Fruit fly (Drosophila melanogaster) whole organism, prepupa: ENCODE results near the gene path.

ENCODE experiments used
- CG10669 ChIP-seq: fragments of 200-800 bp; sonication (Bioruptor generic); optimal IDR thresholded peaks from 3 replicates; lab custom pipeline; 2018; ENCODE audit warnings: missing biosample characterization, mild to moderate bottlenecking, missing genetic modification characterization, moderate library complexity
- CG11762 ChIP-seq: fragments of 200-800 bp; sonication (Bioruptor generic); optimal IDR thresholded peaks from 3 replicates; lab custom pipeline; 2016; ENCODE audit warnings: missing biosample characterization, missing genetic modification characterization; ENCODE audit not compliant: insufficient read depth
- CG16779 ChIP-seq: fragments of 200-800 bp; sonication (Bioruptor generic); optimal IDR thresholded peaks from 3 replicates; lab custom pipeline; 2017; ENCODE audit warnings: missing biosample characterization, mild to moderate bottlenecking, missing genetic modification characterization
- CG6276 ChIP-seq: fragments of 200-800 bp; sonication (Bioruptor generic); optimal IDR thresholded peaks from 2 replicates; lab custom pipeline; 2017; ENCODE audit warnings: missing biosample characterization, mild to moderate bottlenecking, missing genetic modification characterization
- Eip78C ChIP-seq: fragments of 200-800 bp; sonication (Bioruptor generic); peaks from one replicate; lab custom pipeline; 2016; ENCODE audit warnings: missing biosample characterization, missing genetic modification characterization
- Gug ChIP-seq: fragments of 200-800 bp; sonication (Bioruptor generic); IDR thresholded peaks from 2 replicates; pipeline ENCODE4 v1.3.6; 2022; ENCODE audit warnings: missing biosample characterization, missing genetic modification characterization
- Hr38 ChIP-seq: sonication (Bioruptor generic); optimal IDR thresholded peaks from 2 replicates; lab custom pipeline; 2016; ENCODE audit warnings: missing biosample characterization, missing genetic modification characterization
- Met ChIP-seq: fragments of 200-800 bp; sonication (Bioruptor generic); optimal IDR thresholded peaks from 3 replicates; lab custom pipeline; 2016; ENCODE audit warnings: missing biosample characterization, missing genetic modification characterization
- OdsH ChIP-seq: fragments of 200-800 bp; sonication (Bioruptor generic); optimal IDR thresholded peaks from 3 replicates; lab custom pipeline; 2016; ENCODE audit warnings: missing biosample characterization, missing genetic modification characterization
- Smox ChIP-seq: fragments of 200-800 bp; sonication (Bioruptor generic); optimal IDR thresholded peaks from 3 replicates; lab custom pipeline; 2016; ENCODE audit warnings: missing biosample characterization, missing genetic modification characterization
- Sox14 ChIP-seq: fragments of 200-800 bp; sonication (Bioruptor generic); optimal IDR thresholded peaks from 3 replicates; lab custom pipeline; 2016; ENCODE audit warnings: missing biosample characterization, missing genetic modification characterization
- pdm3 ChIP-seq: fragments of 200-800 bp; sonication (Bioruptor generic); optimal IDR thresholded peaks from 3 replicates; lab custom pipeline; 2016; ENCODE audit warnings: missing biosample characterization, missing genetic modification characterization
- salr ChIP-seq, 2 experiments: fragments of 200-800 bp; sonication (Bioruptor generic); optimal IDR thresholded peaks; 3 replicates each; lab custom pipeline; 2016 to 2018; ENCODE audit warnings: missing biosample characterization in 2 of 2, missing genetic modification characterization in 2 of 2, mild to moderate bottlenecking in 1 of 2
- vri ChIP-seq: fragments of 200-800 bp; sonication (Bioruptor generic); optimal IDR thresholded peaks from 3 replicates; lab custom pipeline; 2016; ENCODE audit warnings: missing biosample characterization, mild to moderate bottlenecking, missing genetic modification characterization

DNA sequence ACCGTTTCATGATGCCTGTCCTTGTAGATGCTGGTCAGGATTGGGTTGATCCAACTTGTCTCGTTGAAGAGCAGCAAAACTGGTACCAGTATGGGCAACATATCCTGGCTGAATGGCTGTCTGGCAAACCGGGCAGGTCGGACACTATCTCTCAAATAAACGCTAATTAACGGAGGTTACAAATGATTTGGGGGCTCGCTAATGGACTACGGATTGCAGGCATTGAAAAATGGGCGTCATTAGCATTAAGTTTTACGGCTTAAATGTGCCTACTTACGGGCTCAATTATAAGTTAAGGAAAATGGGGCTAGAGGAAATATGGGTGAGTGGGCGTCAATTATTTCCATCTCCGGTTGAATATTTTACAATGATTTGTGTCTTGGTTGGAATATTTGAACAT is 38.8 kb upstream of the path start, which contains the start of gene Ir67a:
- TF ChIP-seq OdsH (no peak), CG16779 (tag; lab: Kevin White, UChicago) (no peak), Gug (no peak), CG10669 (no peak), salr (GFP tag; optimal IDR thresholded peaks at IDR 0.05; lab: Kevin White, UChicago) (no peak), Met (no peak), Sox14 (GFP tag; lab: Kevin White, UChicago) (no peak), CG11762 (GFP tag; lab: Kevin White, UChicago) (no peak), Smox (GFP tag; lab: Kevin White, UChicago) (no peak), CG6276 (GFP tag; lab: Kevin White, UChicago) (no peak), Eip78C (GFP tag; lab: Kevin White, UChicago) (no peak), vri (GFP tag; lab: Kevin White, UChicago) (no peak), pdm3 (GFP tag; lab: Kevin White, UChicago) (no peak), Hr38 (GFP tag; lab: Kevin White, UChicago) (no peak)
